Worm (Caenorhabditis elegans): ENCODE measurements around the gene pxd-1.

pxd-1 gene

ce11 chrIII:4005446-4006192 lies at the start of gene pxd-1:
TSS of gene pxd-1 (plus strand) at chrIII:4006142.
- TF ChIP-seq ztf-23 (GFP tag; IDR thresholded peaks at IDR 0.05) (no peak), tab-1 (GFP tag; IDR thresholded peaks at IDR 0.05) (no peak), ref-1 (GFP tag; conservative IDR thresholded peaks at IDR 0.05) (no peak), klf-2 (GFP tag; conservative IDR thresholded peaks at IDR 0.05) (no peak), flt-1 (GFP tag; IDR thresholded peaks at IDR 0.05) (no peak), T22C8.4 (GFP tag; IDR thresholded peaks at IDR 0.05) (no peak), med-1 (GFP tag; optimal IDR thresholded peaks at IDR 0.05; ENCODE audit: insufficient read depth) (no peak)

ce11 chrIII:3956293-3956692 lies 49.6 kb upstream of the pxd-1 start, which contains the start of gene F37A8.5:
TSS of gene F37A8.5 (plus strand) at chrIII:3956624.
- TF ChIP-seq klf-2 (GFP tag; conservative IDR thresholded peaks at IDR 0.05), result no peak
- TF ChIP-seq T22C8.4 (GFP tag; IDR thresholded peaks at IDR 0.05), result no peak
- TF ChIP-seq cog-1 (tag; optimal IDR thresholded peaks at IDR 0.05), result no peak
- TF ChIP-seq tab-1 (GFP tag; IDR thresholded peaks at IDR 0.05), result no peak
- no peak for TF ChIP-seq ztf-29 (GFP tag; IDR thresholded peaks at IDR 0.05)
- TF ChIP-seq flt-1 (GFP tag; IDR thresholded peaks at IDR 0.05), result no peak
- TF ChIP-seq med-1 (GFP tag; optimal IDR thresholded peaks at IDR 0.05; ENCODE audit: insufficient read depth), result no peak
- no peak for TF ChIP-seq ztf-23 (GFP tag; IDR thresholded peaks at IDR 0.05)
- no peak for TF ChIP-seq ref-1 (GFP tag; conservative IDR thresholded peaks at IDR 0.05)

ce11 chrIII:3957119-3957739 lies 48.7 kb upstream of the pxd-1 start:
- TF ChIP-seq T22C8.4 (GFP tag; IDR thresholded peaks at IDR 0.05) (no peak), tab-1 (GFP tag; IDR thresholded peaks at IDR 0.05) (no peak), cog-1 (tag; optimal IDR thresholded peaks at IDR 0.05) (no peak), flt-1 (GFP tag; IDR thresholded peaks at IDR 0.05) (no peak), klf-2 (GFP tag; conservative IDR thresholded peaks at IDR 0.05) (no peak), ztf-29 (GFP tag; IDR thresholded peaks at IDR 0.05) (no peak), ref-1 (GFP tag; conservative IDR thresholded peaks at IDR 0.05) (no peak), ztf-23 (GFP tag; IDR thresholded peaks at IDR 0.05) (no peak), med-1 (GFP tag; optimal IDR thresholded peaks at IDR 0.05; ENCODE audit: insufficient read depth) (no peak)

ce11 chrIII:3957850-3958249 lies 48.1 kb upstream of the pxd-1 start:
- TF ChIP-seq tab-1 (GFP tag; IDR thresholded peaks at IDR 0.05) (no peak), ztf-29 (GFP tag; IDR thresholded peaks at IDR 0.05) (no peak), T22C8.4 (GFP tag; IDR thresholded peaks at IDR 0.05) (no peak), klf-2 (GFP tag; conservative IDR thresholded peaks at IDR 0.05) (no peak), cog-1 (tag; optimal IDR thresholded peaks at IDR 0.05) (no peak), ref-1 (GFP tag; conservative IDR thresholded peaks at IDR 0.05) (no peak), ztf-23 (GFP tag; IDR thresholded peaks at IDR 0.05) (no peak), flt-1 (GFP tag; IDR thresholded peaks at IDR 0.05) (no peak), med-1 (GFP tag; optimal IDR thresholded peaks at IDR 0.05; ENCODE audit: insufficient read depth) (no peak)

ce11 chrIII:3959206-3959605 lies 46.7 kb upstream of the pxd-1 start:
- TF ChIP-seq ref-1 (GFP tag; conservative IDR thresholded peaks at IDR 0.05) (no peak), klf-2 (GFP tag; conservative IDR thresholded peaks at IDR 0.05) (no peak), med-1 (GFP tag; optimal IDR thresholded peaks at IDR 0.05; ENCODE audit: insufficient read depth) (no peak)

- no peak for TF ChIP-seq tab-1 (GFP tag; IDR thresholded peaks at IDR 0.05)
- no peak for TF ChIP-seq klf-2 (GFP tag; conservative IDR thresholded peaks at IDR 0.05)
- no peak for TF ChIP-seq med-1 (GFP tag; optimal IDR thresholded peaks at IDR 0.05; ENCODE audit: insufficient read depth)
- no peak for TF ChIP-seq ztf-29 (GFP tag; IDR thresholded peaks at IDR 0.05)
- TF ChIP-seq cog-1 (tag; optimal IDR thresholded peaks at IDR 0.05), result no peak
- TF ChIP-seq flt-1 (GFP tag; IDR thresholded peaks at IDR 0.05), result no peak
- no peak for TF ChIP-seq T22C8.4 (GFP tag; IDR thresholded peaks at IDR 0.05)
- TF ChIP-seq ztf-23 (GFP tag; IDR thresholded peaks at IDR 0.05), result no peak
- TF ChIP-seq ref-1 (GFP tag; conservative IDR thresholded peaks at IDR 0.05), result no peak
These were observed 46.0 kb upstream of the pxd-1 start, which contains the start of gene R10E9.3 for ce11 chrIII:3959987-3960386. TSS of gene R10E9.3 (plus strand) at chrIII:3960221.

- TF ChIP-seq klf-2 (GFP tag; conservative IDR thresholded peaks at IDR 0.05) (no peak), flt-1 (GFP tag; IDR thresholded peaks at IDR 0.05) (no peak), cog-1 (tag; optimal IDR thresholded peaks at IDR 0.05) (no peak), med-1 (GFP tag; optimal IDR thresholded peaks at IDR 0.05; ENCODE audit: insufficient read depth) (no peak), ztf-29 (GFP tag; IDR thresholded peaks at IDR 0.05) (no peak), T22C8.4 (GFP tag; IDR thresholded peaks at IDR 0.05) (no peak), ref-1 (GFP tag; conservative IDR thresholded peaks at IDR 0.05) (no peak), ztf-23 (GFP tag; IDR thresholded peaks at IDR 0.05) (no peak), tab-1 (GFP tag; IDR thresholded peaks at IDR 0.05) (no peak)
These were observed 41.7 kb upstream of the pxd-1 start, which contains the start of gene R10E9.2 for ce11 chrIII:3964237-3964636. TSS of gene R10E9.2 (minus strand) at chrIII:3964337.

ce11 chrIII:3966143-3966542 lies 39.8 kb upstream of the pxd-1 start:
- no peak for TF ChIP-seq ref-1 (GFP tag; conservative IDR thresholded peaks at IDR 0.05)
- TF ChIP-seq T22C8.4 (GFP tag; IDR thresholded peaks at IDR 0.05), result no peak
- TF ChIP-seq flt-1 (GFP tag; IDR thresholded peaks at IDR 0.05), result no peak
- no peak for TF ChIP-seq ztf-29 (GFP tag; IDR thresholded peaks at IDR 0.05)
- TF ChIP-seq med-1 (GFP tag; optimal IDR thresholded peaks at IDR 0.05; ENCODE audit: insufficient read depth), result no peak
- no peak for TF ChIP-seq ztf-23 (GFP tag; IDR thresholded peaks at IDR 0.05)
- TF ChIP-seq cog-1 (tag; optimal IDR thresholded peaks at IDR 0.05), result no peak
- TF ChIP-seq klf-2 (GFP tag; conservative IDR thresholded peaks at IDR 0.05), result no peak
- TF ChIP-seq tab-1 (GFP tag; IDR thresholded peaks at IDR 0.05), result no peak

- TF ChIP-seq ztf-23 (GFP tag; IDR thresholded peaks at IDR 0.05) (no peak), tab-1 (GFP tag; IDR thresholded peaks at IDR 0.05) (no peak), cog-1 (tag; optimal IDR thresholded peaks at IDR 0.05) (no peak)
These were observed 36.8 kb upstream of the pxd-1 start for ce11 chrIII:3969133-3969532.

Data from whole organism, midembryonic.